Worm (Caenorhabditis elegans): ENCODE results near the gene dlc-1.

Gene dlc-1

ce11 chrIII:6415306-6415973 is 48.1 kb downstream of the dlc-1 start, which contains the start of gene nas-4 (continued):
- no peak for TF ChIP-seq pag-3 (tag; optimal IDR thresholded peaks at IDR 0.05; ENCODE audit: borderline replicate concordance, insufficient read depth)
- no peak for TF ChIP-seq ceh-8 (GFP tag; optimal IDR thresholded peaks at IDR 0.05)
- no peak for TF ChIP-seq nhr-28 (tag; optimal IDR thresholded peaks at IDR 0.05)

All from whole organism, L1 larva.